Worm (Caenorhabditis elegans): ENCODE data around the gene C33D9.13.

ce11 chrIV:8793223-8793622, 8.1 kb upstream of the C33D9.13 start:
- TF ChIP-seq ztf-23 (GFP tag; IDR thresholded peaks at IDR 0.05) (no peak), ztf-29 (GFP tag; IDR thresholded peaks at IDR 0.05) (no peak), T22C8.4 (GFP tag; IDR thresholded peaks at IDR 0.05) (no peak), ref-1 (GFP tag; conservative IDR thresholded peaks at IDR 0.05) (no peak), cog-1 (tag; optimal IDR thresholded peaks at IDR 0.05) (no peak), med-1 (GFP tag; optimal IDR thresholded peaks at IDR 0.05; ENCODE audit: insufficient read depth) (no peak), flt-1 (GFP tag; IDR thresholded peaks at IDR 0.05) (no peak), tab-1 (GFP tag; IDR thresholded peaks at IDR 0.05) (no peak)
